Worm (Caenorhabditis elegans) whole organism, L2 larva: ENCODE measurements around the gene C25E10.11.

ENCODE experiments used
- C34F6.9 ChIP-seq: fragments of 150-350 bp; optimal IDR thresholded peaks from 2 replicates; lab custom pipeline; 2014; ENCODE audit warnings: missing biosample characterization, missing genetic modification characterization
- F13H6.1 ChIP-seq: sonication (generic microtip); optimal IDR thresholded peaks from 2 replicates; lab custom pipeline; 2016; ENCODE audit warnings: missing genetic modification characterization, missing compliant biosample characterization
- R02D3.7 ChIP-seq: fragments of 150-350 bp; optimal IDR thresholded peaks from 2 replicates; lab custom pipeline; 2014; ENCODE audit warnings: missing biosample characterization, missing genetic modification characterization
- Y55F3AM.14 ChIP-seq: fragments of 200-800 bp; sonication (Bioruptor generic); optimal IDR thresholded peaks from 2 replicates; lab custom pipeline; 2018; ENCODE audit warnings: mild to moderate bottlenecking, missing genetic modification characterization, missing compliant biosample characterization
- aly-2 ChIP-seq: fragments of 150-350 bp; optimal IDR thresholded peaks from 2 replicates; lab custom pipeline; 2014; ENCODE audit warnings: missing biosample characterization, missing genetic modification characterization
- ama-1 ChIP-seq: fragments of 150-350 bp; optimal IDR thresholded peaks from 2 replicates; lab custom pipeline; 2018; ENCODE audit warnings: inconsistent platforms
- blmp-1 ChIP-seq: sonication (generic microtip); optimal IDR thresholded peaks from 2 replicates; lab custom pipeline; 2017; ENCODE audit warnings: missing genetic modification characterization, mild to moderate bottlenecking, missing compliant biosample characterization, antibody characterized with exemption, moderate library complexity; ENCODE audit not compliant: insufficient read depth
- crh-2 ChIP-seq: sonication (generic microtip); optimal IDR thresholded peaks from 2 replicates; lab custom pipeline; 2017; ENCODE audit warnings: missing biosample characterization, missing genetic modification characterization
- dmd-4 ChIP-seq: sonication (generic microtip); optimal IDR thresholded peaks from 2 replicates; lab custom pipeline; 2017; ENCODE audit warnings: missing biosample characterization, missing genetic modification characterization
- elt-1 ChIP-seq: fragments of 150-350 bp; optimal IDR thresholded peaks from 2 replicates; lab custom pipeline; 2014; ENCODE audit warnings: missing biosample characterization, missing genetic modification characterization
- elt-3 ChIP-seq: sonication (generic microtip); optimal IDR thresholded peaks from 2 replicates; lab custom pipeline; 2017; ENCODE audit warnings: missing biosample characterization, missing genetic modification characterization
- fos-1 ChIP-seq: fragments of 150-350 bp; optimal IDR thresholded peaks from 2 replicates; lab custom pipeline; 2014; ENCODE audit warnings: missing biosample characterization, missing genetic modification characterization
- gmeb-1 ChIP-seq: fragments of 150-350 bp; optimal IDR thresholded peaks from 2 replicates; lab custom pipeline; 2014; ENCODE audit warnings: missing biosample characterization, missing genetic modification characterization
- lin-11 ChIP-seq: fragments of 150-350 bp; sonication (generic microtip); optimal IDR thresholded peaks from 2 replicates; lab custom pipeline; 2014; ENCODE audit warnings: missing biosample characterization, missing genetic modification characterization, inconsistent platforms, mixed read lengths
- lin-39 ChIP-seq: fragments of 150-350 bp; optimal IDR thresholded peaks from 2 replicates; lab custom pipeline; 2014; ENCODE audit warnings: missing biosample characterization, missing genetic modification reagents, missing genetic modification characterization
- lsy-2 ChIP-seq, 2 experiments: fragments of 150-350 bp in 1 of 2; sonication (generic microtip) in 1 of 2; optimal IDR thresholded peaks; 2 replicates each; lab custom pipeline; 2014 to 2017; ENCODE audit warnings: missing biosample characterization in 2 of 2, missing genetic modification characterization in 2 of 2
- mab-5 ChIP-seq: fragments of 150-350 bp; optimal IDR thresholded peaks from 2 replicates; lab custom pipeline; 2014; ENCODE audit warnings: missing biosample characterization, missing genetic modification characterization
- mbf-1 ChIP-seq: sonication (generic microtip); optimal IDR thresholded peaks from 2 replicates; lab custom pipeline; 2017; ENCODE audit warnings: missing biosample characterization, missing genetic modification characterization
- mdl-1 ChIP-seq, 2 experiments: fragments of 150-350 bp in 1 of 2; sonication (generic microtip) in 1 of 2; optimal IDR thresholded peaks; 2 replicates each; lab custom pipeline; 2017; ENCODE audit warnings: missing biosample characterization in 2 of 2, missing genetic modification characterization in 2 of 2
- nhr-129 ChIP-seq: fragments of 150-350 bp; optimal IDR thresholded peaks from 2 replicates; lab custom pipeline; 2014; ENCODE audit warnings: missing biosample characterization, missing genetic modification characterization
- nhr-21 ChIP-seq: fragments of 150-350 bp; optimal IDR thresholded peaks from 2 replicates; lab custom pipeline; 2014; ENCODE audit warnings: missing biosample characterization, missing genetic modification characterization
- nhr-23 ChIP-seq: fragments of 150-350 bp; optimal IDR thresholded peaks from 2 replicates; lab custom pipeline; 2014; ENCODE audit warnings: missing biosample characterization, missing genetic modification reagents, missing genetic modification characterization
- nhr-237 ChIP-seq: fragments of 150-350 bp; optimal IDR thresholded peaks from 2 replicates; lab custom pipeline; 2014; ENCODE audit warnings: missing biosample characterization, missing genetic modification characterization
- nhr-25 ChIP-seq: fragments of 150-350 bp; sonication (generic microtip); optimal IDR thresholded peaks from 3 replicates; lab custom pipeline; 2014; ENCODE audit warnings: missing biosample characterization, missing genetic modification characterization
- nhr-77 ChIP-seq: fragments of 150-350 bp; optimal IDR thresholded peaks from 2 replicates; lab custom pipeline; 2014; ENCODE audit warnings: missing biosample characterization, missing genetic modification characterization
- sem-4 ChIP-seq: fragments of 150-350 bp; optimal IDR thresholded peaks from 2 replicates; lab custom pipeline; 2014; ENCODE audit warnings: missing biosample characterization, missing genetic modification reagents, missing genetic modification characterization
- skn-1 ChIP-seq: sonication (generic microtip); optimal IDR thresholded peaks from 2 replicates; lab custom pipeline; 2017; ENCODE audit warnings: missing biosample characterization, missing genetic modification characterization
- sma-3 ChIP-seq: sonication (generic microtip); optimal IDR thresholded peaks from 2 replicates; lab custom pipeline; 2016; ENCODE audit warnings: missing genetic modification reagents, missing genetic modification characterization, missing compliant biosample characterization
- sma-9 ChIP-seq, 2 experiments: fragments of 150-350 bp in 1 of 2; sonication (generic microtip) in 1 of 2; optimal IDR thresholded peaks; 2 replicates each; lab custom pipeline; 2014 to 2016; ENCODE audit warnings: missing genetic modification characterization in 2 of 2, mild to moderate bottlenecking in 1 of 2, missing biosample characterization in 1 of 2, missing compliant biosample characterization in 1 of 2, missing genetic modification reagents in 1 of 2, moderate library complexity in 1 of 2
- unc-39 ChIP-seq: fragments of 150-350 bp; optimal IDR thresholded peaks from 2 replicates; lab custom pipeline; 2014; ENCODE audit warnings: missing biosample characterization, missing genetic modification characterization
- unc-55 ChIP-seq: fragments of 150-350 bp; sonication (generic microtip); optimal IDR thresholded peaks from 3 replicates; lab custom pipeline; 2014; ENCODE audit warnings: missing biosample characterization, missing genetic modification reagents, missing genetic modification characterization
- zag-1 ChIP-seq: fragments of 150-350 bp; optimal IDR thresholded peaks from 2 replicates; lab custom pipeline; 2014; ENCODE audit warnings: missing biosample characterization, missing genetic modification characterization
- ztf-1 ChIP-seq: fragments of 200-800 bp; sonication (Bioruptor generic); conservative IDR thresholded peaks from 2 replicates; pipeline ENCODE4 v1.3.6; 2022; ENCODE audit warnings: missing genetic modification characterization, missing compliant biosample characterization
- ztf-11 ChIP-seq: sonication (generic microtip); optimal IDR thresholded peaks from 2 replicates; lab custom pipeline; 2017; ENCODE audit warnings: missing biosample characterization, missing genetic modification characterization
- ztf-4 ChIP-seq: fragments of 150-350 bp; optimal IDR thresholded peaks from 2 replicates; lab custom pipeline; 2014; ENCODE audit warnings: missing biosample characterization, missing genetic modification characterization

The C25E10.11 gene

ce11 chrV:9058627-9059026 lies at the start of gene C25E10.11:
Gene C25E10.11 (minus strand): TSS chrV:9058727.
- no peak for TF ChIP-seq lsy-2 (tag; optimal IDR thresholded peaks at IDR 0.05; lab: Kevin White, UChicago)
- no peak for TF ChIP-seq lin-11 (tag; lab: Kevin White, UChicago)
- no peak for TF ChIP-seq elt-3
- no peak for TF ChIP-seq C34F6.9 (tag; lab: Kevin White, UChicago)
- TF ChIP-seq aly-2 (tag; lab: Kevin White, UChicago): no peak
- no peak for TF ChIP-seq unc-55 (GFP tag; lab: Kevin White, UChicago)
- no peak for TF ChIP-seq crh-2 (tag; lab: Kevin White, UChicago)
- no peak for TF ChIP-seq mdl-1 (tag; optimal IDR thresholded peaks at IDR 0.05; lab: Kevin White, UChicago)
- TF ChIP-seq unc-39 (tag; lab: Kevin White, UChicago): no peak
- TF ChIP-seq sma-9 (GFP tag; optimal IDR thresholded peaks at IDR 0.05; lab: Kevin White, UChicago): no peak
- TF ChIP-seq sma-9 (tag; optimal IDR thresholded peaks at IDR 0.05; lab: Kevin White, UChicago): no peak
- no peak for TF ChIP-seq elt-1 (tag; lab: Kevin White, UChicago)
- no peak for TF ChIP-seq sma-3 (GFP tag; lab: Kevin White, UChicago)
- no peak for TF ChIP-seq nhr-77
- TF ChIP-seq nhr-21 (tag; lab: Kevin White, UChicago): no peak
- TF ChIP-seq nhr-129: no peak
- no peak for TF ChIP-seq nhr-25
- no peak for TF ChIP-seq nhr-23 (tag; lab: Kevin White, UChicago)
- TF ChIP-seq lin-39: no peak
- no peak for TF ChIP-seq dmd-4

DNA sequence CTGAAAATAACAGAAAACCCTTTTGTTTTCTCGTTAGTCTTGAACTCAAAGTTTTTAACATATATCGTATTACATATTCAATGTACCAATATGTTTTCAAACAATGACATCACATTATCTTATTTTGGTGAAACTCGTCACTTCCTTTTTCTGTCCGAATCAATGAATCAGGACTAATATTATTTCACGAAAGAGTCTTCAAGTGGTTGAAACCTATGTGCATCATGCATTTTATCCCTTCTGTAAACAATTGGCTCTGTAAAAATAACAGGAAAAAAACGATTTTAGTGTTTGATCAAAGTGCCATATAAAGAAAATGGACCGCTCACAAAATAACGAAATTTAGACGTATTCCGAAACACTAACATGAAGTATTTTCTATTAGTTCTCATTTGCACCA lies 49.7 kb upstream of the C25E10.11 start, which contains the start of gene F21C10.18:
Gene F21C10.18 (plus strand): TSS at position 301 of the 400 bp plus-strand sequence.
- TF ChIP-seq mab-5 (tag; lab: Kevin White, UChicago): no peak
- no peak for TF ChIP-seq ztf-11
- TF ChIP-seq Y55F3AM.14 (GFP tag; lab: Kevin White, UChicago): no peak
- TF ChIP-seq ama-1 (lab: Kevin White, UChicago): no peak
- no peak for TF ChIP-seq elt-1 (tag; lab: Kevin White, UChicago)
- no peak for TF ChIP-seq F13H6.1 (tag; lab: Kevin White, UChicago)
- TF ChIP-seq nhr-237 (tag; lab: Kevin White, UChicago): no peak

DNA sequence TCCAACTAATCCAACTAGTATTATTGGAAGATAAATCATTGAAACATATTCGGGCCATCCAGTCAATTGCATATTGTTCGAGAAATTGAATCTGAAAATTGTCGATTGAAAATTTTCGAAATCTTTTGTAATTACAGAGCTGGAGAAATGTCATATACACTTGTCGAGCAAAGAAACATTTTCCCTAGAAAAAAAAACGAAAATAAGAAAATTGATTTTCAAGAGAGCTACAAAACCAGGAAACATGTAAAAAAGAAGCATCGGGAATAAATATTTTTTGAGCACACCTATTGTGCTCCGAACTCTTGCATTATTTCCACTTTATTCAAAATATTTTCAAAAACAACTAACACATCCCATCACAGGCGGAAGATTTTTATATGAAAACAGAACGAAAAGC lies 42.5 kb upstream of the C25E10.11 start, which contains the start of gene frpr-6:
Gene frpr-6 (minus strand): TSS at position 101 of the 400 bp plus-strand sequence.
- TF ChIP-seq lin-39 (no peak), mbf-1 (tag; lab: Kevin White, UChicago) (no peak), ztf-4 (tag; lab: Kevin White, UChicago) (no peak), zag-1 (no peak), Y55F3AM.14 (GFP tag; lab: Kevin White, UChicago) (no peak), elt-1 (tag; lab: Kevin White, UChicago) (no peak), crh-2 (tag; lab: Kevin White, UChicago) (no peak), C34F6.9 (tag; lab: Kevin White, UChicago) (no peak), blmp-1 (no peak), nhr-23 (tag; lab: Kevin White, UChicago) (no peak), skn-1 (tag; lab: Kevin White, UChicago) (no peak), ztf-1 (no peak), sma-9 (GFP tag; optimal IDR thresholded peaks at IDR 0.05; lab: Kevin White, UChicago) (no peak), sma-9 (tag; optimal IDR thresholded peaks at IDR 0.05; lab: Kevin White, UChicago) (no peak), fos-1 (tag; lab: Kevin White, UChicago) (no peak), nhr-21 (tag; lab: Kevin White, UChicago) (no peak), gmeb-1 (no peak), elt-3 (no peak), mab-5 (tag; lab: Kevin White, UChicago) (no peak), R02D3.7 (tag; lab: Kevin White, UChicago) (no peak), sem-4 (tag; lab: Kevin White, UChicago) (no peak)

DNA sequence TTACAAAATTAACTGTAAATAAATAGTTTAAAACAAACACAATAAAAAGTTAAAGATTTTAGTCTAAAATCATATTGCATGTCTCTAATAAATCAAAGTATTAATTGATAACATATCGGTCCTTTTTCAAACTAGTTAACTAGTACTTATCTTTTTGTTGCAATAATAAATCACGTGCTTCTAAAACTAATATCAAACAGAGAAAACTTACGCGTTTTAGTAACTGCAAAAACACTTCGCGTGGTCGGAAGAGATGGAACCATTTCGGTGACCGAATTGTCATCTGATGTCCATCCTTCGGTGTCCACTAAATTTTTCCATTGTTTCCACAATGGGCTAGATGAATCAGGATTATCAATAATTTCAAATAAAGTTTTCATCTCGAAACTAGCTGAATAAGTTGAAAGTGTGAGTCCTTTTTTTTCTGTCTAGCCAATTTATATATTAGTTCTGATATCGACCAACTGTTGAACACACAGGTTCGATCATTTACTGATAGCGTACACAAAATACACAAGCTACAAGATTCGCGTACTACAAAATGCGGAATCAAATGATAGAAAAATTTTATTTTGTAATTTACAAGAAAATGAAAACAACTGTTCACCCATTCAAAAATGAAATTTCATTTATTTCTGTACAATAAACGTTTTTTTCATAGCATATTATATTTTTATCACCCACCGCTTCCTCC lies 39.9 kb upstream of the C25E10.11 start, which contains the start of gene F21C10.9:
Gene F21C10.9 (minus strand): TSS at position 417 of the 694 bp plus-strand sequence.
- TF ChIP-seq gmeb-1 (no peak), dmd-4 (no peak), fos-1 (tag; lab: Kevin White, UChicago) (peak; percentile 5)
- TF ChIP-seq, all 48 proteins: peak for 1
